Worm (Caenorhabditis elegans) whole organism, L1 larva: Measurements from ENCODE around the gene slmp-1.

Experiments
- C04F5.9 ChIP-seq: sonication (generic microtip); optimal IDR thresholded peaks from 2 replicates; lab custom pipeline; 2016; ENCODE audit warnings: missing genetic modification characterization, missing compliant biosample characterization
- C34B4.2 ChIP-seq: sonication (generic microtip); optimal IDR thresholded peaks from 2 replicates; lab custom pipeline; 2017; ENCODE audit warnings: mild to moderate bottlenecking, missing genetic modification characterization, missing compliant biosample characterization
- F16B12.6 ChIP-seq: fragments of 150-350 bp; optimal IDR thresholded peaks from 2 replicates; lab custom pipeline; 2014; ENCODE audit warnings: missing biosample characterization, missing genetic modification characterization
- aha-1 ChIP-seq: fragments of 150-350 bp; optimal IDR thresholded peaks from 2 replicates; lab custom pipeline; 2014; ENCODE audit warnings: missing biosample characterization, missing genetic modification characterization
- alr-1 ChIP-seq: fragments of 200-800 bp; sonication (Bioruptor generic); optimal IDR thresholded peaks from 2 replicates; lab custom pipeline; 2018; ENCODE audit warnings: borderline replicate concordance, mild to moderate bottlenecking, missing genetic modification characterization, missing compliant biosample characterization
- blmp-1 ChIP-seq: fragments of 150-350 bp; optimal IDR thresholded peaks from 2 replicates; lab custom pipeline; 2014; ENCODE audit warnings: missing biosample characterization, missing genetic modification characterization
- ceh-63 ChIP-seq: fragments of 200-800 bp; sonication (Bioruptor generic); optimal IDR thresholded peaks from 2 replicates; lab custom pipeline; 2018; ENCODE audit warnings: mild to moderate bottlenecking, missing genetic modification characterization, missing compliant biosample characterization
- ceh-82 ChIP-seq, 3 experiments: fragments of 150-350 bp in 1 of 3; sonication (generic microtip) in 2 of 3; optimal IDR thresholded peaks; 2 replicates each; lab custom pipeline; 2014 to 2017; ENCODE audit warnings: missing biosample characterization in 3 of 3, missing genetic modification characterization in 3 of 3
- ces-1 ChIP-seq: fragments of 150-350 bp; optimal IDR thresholded peaks from 2 replicates; lab custom pipeline; 2014; ENCODE audit warnings: missing biosample characterization, missing genetic modification reagents, missing genetic modification characterization
- dpl-1 ChIP-seq, 3 experiments: fragments of 150-350 bp in 2 of 3; sonication (generic microtip) in 1 of 3; optimal IDR thresholded peaks; 2 replicates each; lab custom pipeline; 2014 to 2017; ENCODE audit warnings: missing biosample characterization in 3 of 3, missing genetic modification characterization in 3 of 3, missing genetic modification reagents in 3 of 3
- efl-1 ChIP-seq, 4 experiments: fragments of 150-350 bp; optimal IDR thresholded peaks in 3 of 4; peaks in 1 of 4; 1 replicate in 1 of 4; 2 replicates in 3 of 4; lab custom pipeline; 2014; ENCODE audit warnings: missing biosample characterization in 2 of 4, missing genetic modification characterization in 2 of 4, missing genetic modification reagents in 2 of 4
- efl-3 ChIP-seq: fragments of 200-800 bp; sonication (Bioruptor generic); optimal IDR thresholded peaks from 2 replicates; lab custom pipeline; 2018; ENCODE audit warnings: mild to moderate bottlenecking, missing genetic modification characterization, missing compliant biosample characterization
- egl-27 ChIP-seq, 2 experiments: fragments of 150-350 bp in 1 of 2; sonication (generic microtip); optimal IDR thresholded peaks; 3 replicates each; lab custom pipeline; 2017 to 2018; ENCODE audit warnings: missing biosample characterization in 2 of 2, missing genetic modification characterization in 2 of 2, missing genetic modification reagents in 2 of 2
- elt-3 ChIP-seq, 6 experiments: fragments of 150-350 bp in 1 of 6; sonication (generic microtip); optimal IDR thresholded peaks; 2 replicates each; lab custom pipeline; 2017 to 2018; ENCODE audit warnings: missing biosample characterization in 6 of 6, missing genetic modification characterization in 6 of 6, inconsistent platforms in 1 of 6
- ets-5 ChIP-seq: fragments of 200-800 bp; sonication (Bioruptor generic); IDR thresholded peaks from 2 replicates; pipeline ENCODE4 v1.3.6; 2022; ENCODE audit warnings: missing genetic modification characterization, missing compliant biosample characterization
- fkh-4 ChIP-seq: sonication (generic microtip); optimal IDR thresholded peaks from 2 replicates; lab custom pipeline; 2016; ENCODE audit warnings: missing compliant biosample characterization, missing genetic modification characterization, borderline replicate concordance
- fkh-8 ChIP-seq: sonication (generic microtip); optimal IDR thresholded peaks from 2 replicates; lab custom pipeline; 2016; ENCODE audit warnings: mild to moderate bottlenecking, missing genetic modification characterization, missing compliant biosample characterization
- grh-1 ChIP-seq: fragments of 200-800 bp; sonication (Bioruptor generic); IDR thresholded peaks from 2 replicates; pipeline ENCODE4 v1.3.6; 2022; ENCODE audit warnings: missing genetic modification reagents, missing genetic modification characterization, missing compliant biosample characterization
- hlh-4 ChIP-seq: sonication (generic microtip); optimal IDR thresholded peaks from 2 replicates; lab custom pipeline; 2016; ENCODE audit warnings: mild to moderate bottlenecking, missing genetic modification characterization, missing compliant biosample characterization
- hpl-2 ChIP-seq: fragments of 150-350 bp; optimal IDR thresholded peaks from 2 replicates; lab custom pipeline; 2014; ENCODE audit warnings: missing biosample characterization, missing genetic modification reagents, missing genetic modification characterization
- isw-1 ChIP-seq: fragments of 200-800 bp; sonication (Bioruptor generic); IDR thresholded peaks from 2 replicates; pipeline ENCODE4 v1.3.6; 2022; ENCODE audit warnings: missing genetic modification characterization, missing compliant biosample characterization
- jun-1 ChIP-seq: fragments of 150-350 bp; optimal IDR thresholded peaks from 2 replicates; lab custom pipeline; 2014; ENCODE audit warnings: missing biosample characterization, missing genetic modification reagents, missing genetic modification characterization
- lin-13 ChIP-seq: fragments of 150-350 bp; optimal IDR thresholded peaks from 2 replicates; lab custom pipeline; 2014; ENCODE audit warnings: missing biosample characterization, missing genetic modification reagents, missing genetic modification characterization
- lin-15B ChIP-seq: fragments of 150-350 bp; sonication (generic microtip); optimal IDR thresholded peaks from 3 replicates; lab custom pipeline; 2014; ENCODE audit warnings: missing biosample characterization, missing genetic modification characterization
- lsy-2 ChIP-seq, 2 experiments: fragments of 150-350 bp; optimal IDR thresholded peaks; 2 replicates each; lab custom pipeline; 2014; ENCODE audit warnings: missing biosample characterization in 2 of 2, missing genetic modification characterization in 2 of 2
- mdl-1 ChIP-seq, 2 experiments: fragments of 150-350 bp; optimal IDR thresholded peaks; 2 replicates each; lab custom pipeline; 2014 to 2017; ENCODE audit warnings: missing biosample characterization in 2 of 2, missing genetic modification characterization in 2 of 2, inconsistent platforms in 1 of 2
- mef-2 ChIP-seq: fragments of 150-350 bp; optimal IDR thresholded peaks from 2 replicates; lab custom pipeline; 2014; ENCODE audit warnings: missing biosample characterization, missing genetic modification characterization
- mep-1 ChIP-seq: fragments of 150-350 bp; optimal IDR thresholded peaks from 2 replicates; lab custom pipeline; 2014; ENCODE audit warnings: missing biosample characterization, missing genetic modification characterization
- nhr-11 ChIP-seq: fragments of 150-350 bp; optimal IDR thresholded peaks from 2 replicates; lab custom pipeline; 2014; ENCODE audit warnings: missing biosample characterization, missing genetic modification characterization
- nhr-12 ChIP-seq: sonication (generic microtip); optimal IDR thresholded peaks from 2 replicates; lab custom pipeline; 2017; ENCODE audit warnings: missing biosample characterization, missing genetic modification characterization
- nhr-19 ChIP-seq: fragments of 200-800 bp; sonication (Bioruptor generic); conservative IDR thresholded peaks from 2 replicates; pipeline ENCODE4 v1.3.6; 2022; ENCODE audit warnings: missing genetic modification characterization, missing compliant biosample characterization
- nhr-20 ChIP-seq: sonication (generic microtip); optimal IDR thresholded peaks from 2 replicates; lab custom pipeline; 2016; ENCODE audit warnings: mild to moderate bottlenecking, missing genetic modification characterization, missing compliant biosample characterization
- nhr-71 ChIP-seq: sonication (generic microtip); optimal IDR thresholded peaks from 2 replicates; lab custom pipeline; 2016; ENCODE audit warnings: mild to moderate bottlenecking, missing genetic modification characterization, moderate library complexity, missing compliant biosample characterization
- nhr-76 ChIP-seq: sonication (generic microtip); optimal IDR thresholded peaks from 2 replicates; lab custom pipeline; 2017; ENCODE audit warnings: missing biosample characterization, missing genetic modification characterization
- nhr-77 ChIP-seq: fragments of 150-350 bp; optimal IDR thresholded peaks from 2 replicates; lab custom pipeline; 2014; ENCODE audit warnings: missing biosample characterization, missing genetic modification characterization
- nhr-85 ChIP-seq: sonication (generic microtip); peaks from one replicate; lab custom pipeline; 2016; ENCODE audit warnings: missing genetic modification characterization, inconsistent platforms, missing compliant biosample characterization
- pag-3 ChIP-seq: sonication (generic microtip); optimal IDR thresholded peaks from 2 replicates; lab custom pipeline; 2017; ENCODE audit warnings: missing genetic modification characterization, mild to moderate bottlenecking, missing compliant biosample characterization, antibody characterized with exemption, borderline replicate concordance; ENCODE audit not compliant: insufficient read depth
- rnt-1 ChIP-seq: sonication (generic microtip); optimal IDR thresholded peaks from 2 replicates; lab custom pipeline; 2016; ENCODE audit warnings: mild to moderate bottlenecking, missing genetic modification characterization, moderate library complexity, missing compliant biosample characterization
- snpc-4 ChIP-seq: fragments of 150-350 bp; optimal IDR thresholded peaks from 2 replicates; lab custom pipeline; 2014; ENCODE audit warnings: missing biosample characterization, missing genetic modification characterization
- snu-23 ChIP-seq: sonication (generic microtip); optimal IDR thresholded peaks from 2 replicates; lab custom pipeline; 2016; ENCODE audit warnings: missing genetic modification characterization, missing compliant biosample characterization
- sptf-1 ChIP-seq: fragments of 150-350 bp; optimal IDR thresholded peaks from 2 replicates; lab custom pipeline; 2014; ENCODE audit warnings: missing biosample characterization, missing genetic modification characterization
- sup-37 ChIP-seq: fragments of 200-800 bp; sonication (Bioruptor generic); optimal IDR thresholded peaks from 2 replicates; lab custom pipeline; 2018; ENCODE audit warnings: mild to moderate bottlenecking, missing genetic modification characterization, missing compliant biosample characterization
- tbx-2 ChIP-seq: sonication (generic microtip); optimal IDR thresholded peaks from 2 replicates; lab custom pipeline; 2016; ENCODE audit warnings: missing genetic modification characterization, missing compliant biosample characterization
- unc-130 ChIP-seq: fragments of 150-350 bp; optimal IDR thresholded peaks from 2 replicates; lab custom pipeline; 2017; ENCODE audit warnings: missing biosample characterization, missing genetic modification characterization, inconsistent platforms
- unc-30 ChIP-seq: sonication (generic microtip); optimal IDR thresholded peaks from 2 replicates; lab custom pipeline; 2017; ENCODE audit warnings: missing biosample characterization, missing genetic modification characterization
- unc-62 ChIP-seq: fragments of 150-350 bp; optimal IDR thresholded peaks from 2 replicates; lab custom pipeline; 2014; ENCODE audit warnings: missing biosample characterization, missing genetic modification reagents, missing genetic modification characterization
- unc-86 ChIP-seq: sonication (generic microtip); optimal IDR thresholded peaks from 2 replicates; lab custom pipeline; 2016; ENCODE audit warnings: missing genetic modification characterization, missing compliant biosample characterization
- unc-98 ChIP-seq: fragments of 200-800 bp; sonication (Bioruptor generic); IDR thresholded peaks from 2 replicates; pipeline ENCODE4 v1.3.6; 2022; ENCODE audit warnings: missing genetic modification characterization, missing compliant biosample characterization
- vab-15 ChIP-seq: sonication (generic microtip); optimal IDR thresholded peaks from 2 replicates; lab custom pipeline; 2017; ENCODE audit warnings: missing genotype, mild to moderate bottlenecking, missing genetic modification characterization, missing compliant biosample characterization
- zip-4 ChIP-seq: fragments of 200-800 bp; sonication (Bioruptor generic); optimal IDR thresholded peaks from 2 replicates; lab custom pipeline; 2018; ENCODE audit warnings: mild to moderate bottlenecking, missing genetic modification characterization, moderate library complexity, missing compliant biosample characterization
- ztf-11 ChIP-seq, 2 experiments: sonication (generic microtip); optimal IDR thresholded peaks; 2 replicates each; lab custom pipeline; 2016 to 2017; ENCODE audit warnings: missing genetic modification characterization in 2 of 2, missing biosample characterization in 1 of 2, missing compliant biosample characterization in 1 of 2
- ztf-4 ChIP-seq: fragments of 150-350 bp; optimal IDR thresholded peaks from 2 replicates; lab custom pipeline; 2014; ENCODE audit warnings: missing biosample characterization, missing genetic modification characterization

slmp-1 gene

ce11 chrIV:3234269-3234668, 20.7 kb downstream of the slmp-1 start:
- TF ChIP-seq zip-4 (GFP tag; lab: Kevin White, UChicago) (no peak), jun-1 (tag; lab: Kevin White, UChicago) (no peak), ztf-4 (peak; percentile 58), unc-30 (tag; lab: Kevin White, UChicago) (no peak), sptf-1 (no peak), tbx-2 (no peak), rnt-1 (tag; lab: Kevin White, UChicago) (peak; percentile 18), ces-1 (no peak), F16B12.6 (tag; lab: Kevin White, UChicago) (no peak), ceh-63 (no peak), lin-15B (no peak), ztf-11 (tag; optimal IDR thresholded peaks at IDR 0.05; lab: Kevin White, UChicago) (no peak), lin-13 (no peak), C04F5.9 (no peak), efl-3 (GFP tag; lab: Kevin White, UChicago) (no peak), elt-3 (tag; optimal IDR thresholded peaks at IDR 0.05; lab: Kevin White, UChicago) (peak in 2 of 6 experiments; percentile 16 to 34), grh-1 (GFP tag; lab: Robert Waterston, UW) (no peak), nhr-85 (tag; lab: Kevin White, UChicago) (peak; percentile 70), fkh-4 (tag; lab: Kevin White, UChicago) (no peak), nhr-71 (no peak), unc-62 (GFP tag; lab: Kevin White, UChicago) (no peak), blmp-1 (peak; percentile 99), hpl-2 (GFP tag; lab: Kevin White, UChicago) (no peak), mdl-1 (tag; optimal IDR thresholded peaks at IDR 0.05; lab: Kevin White, UChicago) (no peak), nhr-76 (tag; lab: Kevin White, UChicago) (no peak), pag-3 (no peak), vab-15 (no peak), unc-130 (tag; lab: Kevin White, UChicago) (no peak), alr-1 (tag; lab: Kevin White, UChicago) (no peak), aha-1 (tag; lab: Kevin White, UChicago) (no peak), fkh-8 (tag; lab: Kevin White, UChicago) (no peak), C34B4.2 (no peak), nhr-77 (tag; lab: Kevin White, UChicago) (no peak), mep-1 (peak; percentile 43), dpl-1 (GFP tag; optimal IDR thresholded peaks at IDR 0.05; lab: Kevin White, UChicago) (no peak), hlh-4 (tag; lab: Kevin White, UChicago) (no peak), sup-37 (GFP tag; lab: Kevin White, UChicago) (no peak), nhr-19 (GFP tag; lab: Robert Waterston, UW) (no peak), egl-27 (tag; optimal IDR thresholded peaks at IDR 0.05; lab: Kevin White, UChicago) (no peak), mef-2 (tag; lab: Kevin White, UChicago) (no peak), efl-1 (optimal IDR thresholded peaks at IDR 0.05; lab: Kevin White, UChicago) (no peak), efl-1 (GFP tag; optimal IDR thresholded peaks at IDR 0.05 in 1 of 2; lab: Kevin White, UChicago) (no peak), ceh-82 (tag; optimal IDR thresholded peaks at IDR 0.05; lab: Kevin White, UChicago) (no peak), unc-98 (no peak), nhr-12 (tag; lab: Kevin White, UChicago) (no peak), snpc-4 (tag; lab: Kevin White, UChicago) (no peak), nhr-20 (no peak), lsy-2 (tag; optimal IDR thresholded peaks at IDR 0.05; lab: Kevin White, UChicago) (no peak), unc-86 (tag; lab: Kevin White, UChicago) (no peak), nhr-11 (tag; lab: Kevin White, UChicago) (no peak), isw-1 (GFP tag; lab: Robert Waterston, UW) (no peak), ets-5 (no peak), snu-23 (GFP tag; lab: Kevin White, UChicago) (peak; percentile 9)
